Fruit fly (Drosophila melanogaster) whole organism, wandering third instar larva: Measurements from ENCODE around the gene CG16789.
A peak's percentile ranks its signal among the peaks of the same experiment; 100 is the strongest.

Experiments used
- Abd-B ChIP-seq: fragments of >200 bp; optimal IDR thresholded peaks from 2 replicates; lab custom pipeline; 2017; ENCODE audit warnings: missing biosample characterization, missing genetic modification characterization
- CG32264 ChIP-seq: fragments of 200-800 bp; sonication (Bioruptor generic); optimal IDR thresholded peaks from 2 replicates; lab custom pipeline; 2016; ENCODE audit warnings: missing biosample characterization, missing genetic modification characterization
- CG9705 ChIP-seq: fragments of 200-800 bp; sonication (Bioruptor generic); optimal IDR thresholded peaks from 2 replicates; lab custom pipeline; 2018; ENCODE audit warnings: missing biosample characterization, mild to moderate bottlenecking, missing genetic modification characterization
- CrebA ChIP-seq: fragments of 200-800 bp; sonication (Bioruptor generic); optimal IDR thresholded peaks from 2 replicates; lab custom pipeline; 2016; ENCODE audit warnings: missing biosample characterization, mild to moderate bottlenecking, missing genetic modification characterization, borderline replicate concordance
- Dfd ChIP-seq: fragments of >200 bp; optimal IDR thresholded peaks from 2 replicates; lab custom pipeline; 2017; ENCODE audit warnings: missing biosample characterization, missing genetic modification characterization
- Dif ChIP-seq: fragments of 200-275, 200-300 bp; sonication (Bioruptor generic); optimal IDR thresholded peaks from 2 replicates; lab custom pipeline; 2018; ENCODE audit warnings: missing biosample characterization, missing genetic modification characterization; ENCODE audit not compliant: partially characterized antibody
- GATAd ChIP-seq: sonication (Bioruptor generic); optimal IDR thresholded peaks from 2 replicates; lab custom pipeline; 2016; ENCODE audit warnings: missing biosample characterization, missing genetic modification characterization
- HLH106 ChIP-seq: fragments of 200-800 bp; optimal IDR thresholded peaks from 3 replicates; lab custom pipeline; 2019; ENCODE audit warnings: missing biosample characterization, mild to moderate bottlenecking, missing genetic modification characterization, moderate library complexity
- Hnf4 ChIP-seq: fragments of 200-800 bp; sonication (Bioruptor generic); optimal IDR thresholded peaks from 2 replicates; lab custom pipeline; 2016; ENCODE audit warnings: missing biosample characterization, mild to moderate bottlenecking, missing genetic modification characterization
- Hr78 ChIP-seq: fragments of >200 bp; optimal IDR thresholded peaks from 2 replicates; lab custom pipeline; 2017; ENCODE audit warnings: missing biosample characterization, missing genetic modification characterization
- Hr83 ChIP-seq: fragments of 200-300 bp; sonication (Bioruptor generic); optimal IDR thresholded peaks from 2 replicates; lab custom pipeline; 2016; ENCODE audit warnings: missing biosample characterization, mild to moderate bottlenecking, missing genetic modification characterization, moderate library complexity; ENCODE audit not compliant: poor library complexity, severe bottlenecking
- Jra ChIP-seq: sonication (Bioruptor generic); optimal IDR thresholded peaks from 2 replicates; lab custom pipeline; 2016; ENCODE audit warnings: missing biosample characterization, missing genetic modification characterization
- Mio ChIP-seq: sonication (Bioruptor generic); optimal IDR thresholded peaks from 2 replicates; lab custom pipeline; 2016; ENCODE audit warnings: missing biosample characterization, missing genetic modification characterization
- Myc ChIP-seq: fragments of >200 bp; optimal IDR thresholded peaks from 2 replicates; lab custom pipeline; 2017
- N ChIP-seq: fragments of >200 bp; optimal IDR thresholded peaks from 2 replicates; lab custom pipeline; 2018; ENCODE audit warnings: missing biosample characterization, missing external identifiers, missing genetic modification characterization
- OdsH ChIP-seq: fragments of 200-800 bp; sonication (Bioruptor generic); optimal IDR thresholded peaks from 2 replicates; lab custom pipeline; 2016; ENCODE audit warnings: missing biosample characterization, mild to moderate bottlenecking, missing genetic modification characterization
- Rel ChIP-seq, 2 experiments: fragments of 200-800 bp; sonication (Bioruptor generic) in 1 of 2; optimal IDR thresholded peaks; 2 replicates in 1 of 2; 3 replicates in 1 of 2; lab custom pipeline; 2016 to 2019; ENCODE audit warnings: mild to moderate bottlenecking in 2 of 2, missing biosample characterization in 2 of 2, missing genetic modification characterization in 2 of 2, moderate library complexity in 1 of 2
- Sp1 ChIP-seq: fragments of 200-800 bp; sonication (Bioruptor generic); optimal IDR thresholded peaks from 3 replicates; lab custom pipeline; 2019; ENCODE audit warnings: missing biosample characterization, mild to moderate bottlenecking, missing genetic modification characterization, moderate library complexity
- Vsx2 ChIP-seq: fragments of 200-300, 225-300 bp; sonication (Bioruptor generic); optimal IDR thresholded peaks from 2 replicates; lab custom pipeline; 2018; ENCODE audit warnings: missing biosample characterization, missing genetic modification characterization; ENCODE audit not compliant: partially characterized antibody
- br ChIP-seq: fragments of 200-800 bp; sonication (Bioruptor generic); optimal IDR thresholded peaks from 2 replicates; lab custom pipeline; 2016; ENCODE audit warnings: missing biosample characterization, missing genetic modification characterization
- brk ChIP-seq: fragments of 200-800 bp; sonication (Bioruptor generic); optimal IDR thresholded peaks from 2 replicates; lab custom pipeline; 2016; ENCODE audit warnings: missing biosample characterization, mild to moderate bottlenecking, missing genetic modification characterization
- dl ChIP-seq, 2 experiments: fragments of 175-275, 200-275 bp in 1 of 2; fragments of 200-275 bp in 1 of 2; sonication (Bioruptor generic); optimal IDR thresholded peaks; lab custom pipeline; 2018; ENCODE audit warnings: mild to moderate bottlenecking in 2 of 2, missing biosample characterization in 2 of 2, missing genetic modification characterization in 2 of 2, moderate library complexity in 2 of 2; ENCODE audit not compliant: partially characterized antibody in 2 of 2, insufficient read depth in 1 of 2
- dmrt93B ChIP-seq: fragments of 200-800 bp; sonication (Bioruptor generic); optimal IDR thresholded peaks from 2 replicates; lab custom pipeline; 2018; ENCODE audit warnings: missing biosample characterization, mild to moderate bottlenecking, missing genetic modification characterization
- dsf ChIP-seq: sonication (Bioruptor generic); optimal IDR thresholded peaks from 2 replicates; lab custom pipeline; 2016; ENCODE audit warnings: missing biosample characterization, missing genetic modification characterization, borderline replicate concordance
- ey ChIP-seq: fragments of 200-800 bp; sonication (Bioruptor generic); optimal IDR thresholded peaks from 2 replicates; lab custom pipeline; 2016; ENCODE audit warnings: missing biosample characterization, missing genetic modification characterization
- foxo ChIP-seq, 2 experiments: fragments of 200-800 bp; sonication (Bioruptor generic); optimal IDR thresholded peaks; 2 replicates in 1 of 2; 3 replicates in 1 of 2; lab custom pipeline; 2016 to 2017; ENCODE audit warnings: missing biosample characterization in 2 of 2, missing genetic modification characterization in 2 of 2
- fru ChIP-seq: fragments of 200-800 bp; sonication (Bioruptor generic); optimal IDR thresholded peaks from 3 replicates; lab custom pipeline; 2016; ENCODE audit warnings: missing biosample characterization, mild to moderate bottlenecking, missing genetic modification characterization
- h ChIP-seq: fragments of 200-800 bp; sonication (Bioruptor generic); optimal IDR thresholded peaks from 3 replicates; lab custom pipeline; 2016; ENCODE audit warnings: missing biosample characterization, mild to moderate bottlenecking, missing genetic modification characterization
- jim ChIP-seq: fragments of 175-275, 200-325 bp; sonication (Bioruptor generic); optimal IDR thresholded peaks from 2 replicates; lab custom pipeline; 2016; ENCODE audit warnings: missing biosample characterization, mild to moderate bottlenecking, missing genetic modification characterization
- lola ChIP-seq: fragments of >200 bp; optimal IDR thresholded peaks from 2 replicates; lab custom pipeline; 2017; ENCODE audit warnings: missing biosample characterization, missing genetic modification characterization
- pan ChIP-seq: fragments of >200 bp; optimal IDR thresholded peaks from 2 replicates; lab custom pipeline; 2017
- psq ChIP-seq: fragments of 200-800 bp; sonication (Bioruptor generic); optimal IDR thresholded peaks from 3 replicates; lab custom pipeline; 2017; ENCODE audit warnings: missing biosample characterization, mild to moderate bottlenecking, missing genetic modification characterization, moderate library complexity
- rgr ChIP-seq: fragments of 200-800 bp; sonication (Bioruptor generic); optimal IDR thresholded peaks from 3 replicates; lab custom pipeline; 2016; ENCODE audit warnings: missing biosample characterization, mild to moderate bottlenecking, missing genetic modification characterization
- sage ChIP-seq: fragments of 200-800 bp; sonication (Bioruptor generic); optimal IDR thresholded peaks from 2 replicates; lab custom pipeline; 2016; ENCODE audit warnings: missing biosample characterization, mild to moderate bottlenecking, missing genetic modification characterization
- sv ChIP-seq: fragments of 200-800 bp; sonication (Bioruptor generic); optimal IDR thresholded peaks from 3 replicates; lab custom pipeline; 2016; ENCODE audit warnings: missing biosample characterization, missing genetic modification characterization
- tai ChIP-seq: sonication (Bioruptor generic); optimal IDR thresholded peaks from 2 replicates; lab custom pipeline; 2016; ENCODE audit warnings: missing biosample characterization, missing genetic modification characterization
- usp ChIP-seq: fragments of >200 bp; optimal IDR thresholded peaks from 2 replicates; lab custom pipeline; 2017; ENCODE audit warnings: missing biosample characterization, missing genetic modification characterization
- woc ChIP-seq: sonication (Bioruptor generic); optimal IDR thresholded peaks from 2 replicates; lab custom pipeline; 2016; ENCODE audit warnings: missing biosample characterization, mild to moderate bottlenecking, missing genetic modification characterization

Gene CG16789

dm6 chr3R:9596615-9597014 lies 30.6 kb downstream of the CG16789 start:
- TF ChIP-seq Jra (no peak), woc (GFP tag; lab: Kevin White, UChicago) (no peak), brk (GFP tag; lab: Kevin White, UChicago) (no peak), Hnf4 (GFP tag; lab: Kevin White, UChicago) (no peak), br (GFP tag; lab: Kevin White, UChicago) (no peak), dl (GFP tag; optimal IDR thresholded peaks at IDR 0.05; lab: Kevin White, UChicago; ENCODE audit: insufficient read depth in 1 of 2, partially characterized antibody in 2 of 2) (no peak), rgr (GFP tag; lab: Kevin White, UChicago) (no peak), CrebA (no peak), Hr83 (GFP tag; lab: Kevin White, UChicago) (no peak), OdsH (GFP tag; lab: Kevin White, UChicago) (no peak), dmrt93B (GFP tag; lab: Kevin White, UChicago) (no peak), N (GFP tag; lab: Kevin White, UChicago) (no peak)

- no peak for TF ChIP-seq sv (GFP tag; lab: Kevin White, UChicago)
- TF ChIP-seq Sp1, result peak; percentile 41
- peak; percentile 21 for TF ChIP-seq dmrt93B (GFP tag; lab: Kevin White, UChicago)
- TF ChIP-seq Dfd, result no peak
- TF ChIP-seq foxo (GFP tag; optimal IDR thresholded peaks at IDR 0.05; lab: Kevin White, UChicago), result peak in 1 of 2 experiments; percentile 70
- TF ChIP-seq sage (GFP tag; lab: Kevin White, UChicago), result no peak
- TF ChIP-seq dl (GFP tag; optimal IDR thresholded peaks at IDR 0.05; lab: Kevin White, UChicago; ENCODE audit: insufficient read depth in 1 of 2, partially characterized antibody in 2 of 2), result no peak
- no peak for TF ChIP-seq Vsx2
- peak; percentile 52 for TF ChIP-seq fru (GFP tag; lab: Kevin White, UChicago)
- peak; percentile 55 for TF ChIP-seq HLH106 (tag; lab: Kevin White, UChicago)
- no peak for TF ChIP-seq brk (GFP tag; lab: Kevin White, UChicago)
- TF ChIP-seq psq, result peak; percentile 42
- TF ChIP-seq OdsH (GFP tag; lab: Kevin White, UChicago), result peak; percentile 29
- TF ChIP-seq N (GFP tag; lab: Kevin White, UChicago), result no peak
- TF ChIP-seq CrebA, result no peak
- TF ChIP-seq Hr78 (GFP tag; lab: Kevin White, UChicago), result no peak
- TF ChIP-seq rgr (GFP tag; lab: Kevin White, UChicago), result peak; percentile 50
- TF ChIP-seq Jra, result no peak
- TF ChIP-seq Myc (lab: Kevin White, UChicago), result no peak
- peak; percentile 24 for TF ChIP-seq Hnf4 (GFP tag; lab: Kevin White, UChicago)
- TF ChIP-seq pan (lab: Kevin White, UChicago), result no peak
- TF ChIP-seq Dif (GFP tag; lab: Kevin White, UChicago), result no peak
- no peak for TF ChIP-seq Hr83 (GFP tag; lab: Kevin White, UChicago)
- TF ChIP-seq jim (GFP tag; lab: Kevin White, UChicago), result no peak
- TF ChIP-seq CG32264 (GFP tag; lab: Kevin White, UChicago), result no peak
- TF ChIP-seq Mio, result no peak
- peak; percentile 65 for TF ChIP-seq h
- TF ChIP-seq Rel (GFP tag; optimal IDR thresholded peaks at IDR 0.05; lab: Kevin White, UChicago), result no peak
- no peak for TF ChIP-seq Rel (tag; optimal IDR thresholded peaks at IDR 0.05; lab: Kevin White, UChicago)
- TF ChIP-seq dsf (GFP tag; lab: Kevin White, UChicago), result no peak
- TF ChIP-seq lola (GFP tag; lab: Kevin White, UChicago), result no peak
- no peak for TF ChIP-seq GATAd (GFP tag; lab: Kevin White, UChicago)
- TF ChIP-seq br (GFP tag; lab: Kevin White, UChicago), result peak; percentile 59
- no peak for TF ChIP-seq CG9705 (GFP tag; lab: Kevin White, UChicago)
- TF ChIP-seq ey, result peak; percentile 53
- no peak for TF ChIP-seq usp (GFP tag; lab: Kevin White, UChicago)
- no peak for TF ChIP-seq woc (GFP tag; lab: Kevin White, UChicago)
- no peak for TF ChIP-seq tai (GFP tag; lab: Kevin White, UChicago)
- no peak for TF ChIP-seq Abd-B (GFP tag; lab: Kevin White, UChicago)
These were observed 32.1 kb downstream of the CG16789 start for dm6 chr3R:9598099-9598498.
